Fruit fly (Drosophila melanogaster) S2 (cell line): ENCODE measurements around the gene ear.

Experiments used
- CG8478 ChIP-seq: fragments of >200 bp; optimal IDR thresholded peaks from 2 replicates; lab custom pipeline; 2018
- CTCF ChIP-seq, 2 experiments: fragments of >200 bp; optimal IDR thresholded peaks; 2 replicates each; lab custom pipeline; 2018

dm6 chr3R:15286693-15287041, 33.9 kb upstream of the ear start:
- TF ChIP-seq CG8478 (no peak), CTCF (optimal IDR thresholded peaks at IDR 0.05; lab: Kevin White, UChicago) (no peak)
